Worm (Caenorhabditis elegans) whole organism, L4 larva: ENCODE results near the gene F56C9.10.

ENCODE experiments used
- ceh-82 ChIP-seq: sonication (generic microtip); optimal IDR thresholded peaks from 2 replicates; lab custom pipeline; 2017; ENCODE audit warnings: missing biosample characterization, missing genetic modification characterization
- daf-12 ChIP-seq: fragments of 150-350 bp; optimal IDR thresholded peaks from 2 replicates; lab custom pipeline; 2014; ENCODE audit warnings: missing biosample characterization, missing genetic modification reagents, missing genetic modification characterization
- lin-15B ChIP-seq: fragments of 150-350 bp; sonication (generic microtip); optimal IDR thresholded peaks from 3 replicates; lab custom pipeline; 2014; ENCODE audit warnings: missing biosample characterization, missing genetic modification characterization
- nhr-102 ChIP-seq: sonication (generic microtip); optimal IDR thresholded peaks from 2 replicates; lab custom pipeline; 2016; ENCODE audit warnings: mild to moderate bottlenecking, missing genetic modification characterization, moderate library complexity, missing compliant biosample characterization
- snpc-4 ChIP-seq: fragments of 150-350 bp; optimal IDR thresholded peaks from 2 replicates; lab custom pipeline; 2014; ENCODE audit warnings: missing biosample characterization, missing genetic modification characterization

DNA sequence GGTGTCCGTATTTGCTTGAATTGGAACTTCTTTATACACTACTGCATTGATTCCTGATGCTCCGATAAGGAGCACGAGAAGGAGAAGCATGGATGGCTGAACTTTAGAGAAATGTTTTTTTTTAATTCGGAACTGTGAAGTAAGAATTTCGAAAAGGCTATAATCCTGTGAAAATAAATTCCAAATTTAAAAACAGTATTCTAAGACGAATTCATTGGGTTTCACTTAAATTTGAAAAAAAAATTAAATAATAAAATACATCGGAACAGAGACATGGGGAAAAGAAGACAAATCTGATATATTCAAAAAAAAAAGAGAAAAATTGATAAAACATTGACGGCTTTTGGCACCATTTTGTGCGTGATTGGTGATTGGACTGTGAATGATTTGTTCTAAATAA, 49.3 kb downstream of the F56C9.10 start, which contains the start of gene pho-5:
- TF ChIP-seq daf-12 (tag; lab: Kevin White, UChicago) (no peak), lin-15B (tag; lab: Kevin White, UChicago) (no peak), ceh-82 (tag; lab: Kevin White, UChicago) (no peak), nhr-102 (tag; lab: Kevin White, UChicago) (no peak), snpc-4 (tag; lab: Kevin White, UChicago) (no peak)
